Fruit fly (Drosophila melanogaster): Measurements from ENCODE around the gene Tm2.

The Tm2 gene

DNA sequence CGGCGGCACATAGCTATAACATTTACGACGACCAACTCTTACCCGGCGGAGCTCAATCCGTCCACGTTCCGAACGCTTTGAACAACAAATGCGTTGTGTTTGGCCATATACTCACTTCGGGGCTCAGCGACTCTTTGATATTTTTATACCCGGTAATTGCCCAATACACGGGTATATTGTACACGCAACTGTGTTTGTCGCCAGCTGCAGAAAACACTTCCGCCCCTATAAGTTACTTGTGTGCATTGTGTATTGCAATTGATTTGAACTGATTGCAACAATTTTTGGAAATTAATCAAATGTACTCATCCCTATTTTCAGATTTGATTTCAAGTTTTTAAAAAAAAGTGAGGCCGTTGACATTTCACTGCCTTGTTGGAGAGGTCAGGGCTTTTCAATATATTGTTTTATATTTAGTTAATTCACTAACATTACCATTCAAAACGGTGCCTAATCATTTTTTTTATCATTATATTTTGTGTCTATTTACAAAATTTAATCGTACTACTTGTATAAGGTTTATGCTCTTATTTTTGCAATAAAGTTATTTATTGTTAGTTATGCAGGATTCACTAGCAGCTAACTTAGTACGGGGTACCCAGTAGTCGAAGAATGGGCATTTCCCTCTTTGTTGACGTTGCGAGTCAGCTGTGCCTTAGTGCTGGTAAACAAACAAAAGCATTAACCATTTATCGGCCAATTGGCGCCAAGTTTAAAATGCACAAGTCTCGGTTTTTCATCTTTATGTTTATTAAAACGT lies 33.1 kb downstream of the Tm2 start, which contains the start of gene Nagk (continued):
- TF ChIP-seq CG1792 (GFP tag; optimal IDR thresholded peaks at IDR 0.05) = peak; percentile 37
- no peak for TF ChIP-seq crol (GFP tag; IDR thresholded peaks at IDR 0.05)
- peak; percentile 60 for TF ChIP-seq CG14710 (tag; optimal IDR thresholded peaks at IDR 0.05)
- peak; percentile 50 for TF ChIP-seq Bteb2 (GFP tag; optimal IDR thresholded peaks at IDR 0.05)
- peak; percentile 24 to 41 for TF ChIP-seq bsh (GFP tag; optimal IDR thresholded peaks at IDR 0.05)
- peak; percentile 33 for TF ChIP-seq Myb (GFP tag; optimal IDR thresholded peaks at IDR 0.05)
- TF ChIP-seq tx (GFP tag; optimal IDR thresholded peaks at IDR 0.05) = peak; percentile 34
- TF ChIP-seq zfh1 (GFP tag; IDR thresholded peaks at IDR 0.05) = peak; percentile 30; the same call in 2 of the 3 replicates
- peak; percentile 19; the same call in 1 of the 2 replicates for TF ChIP-seq CG11696 (GFP tag; IDR thresholded peaks at IDR 0.05)
- peak; percentile 4; the same call in 2 of the 3 replicates for TF ChIP-seq ase (GFP tag; IDR thresholded peaks at IDR 0.05)
- peak; percentile 69 for TF ChIP-seq CG2120 (GFP tag; optimal IDR thresholded peaks at IDR 0.05)
- TF ChIP-seq CG30403 (GFP tag; optimal IDR thresholded peaks at IDR 0.05) = peak; percentile 77
- peak; percentile 28 for TF ChIP-seq nerfin-1 (tag; optimal IDR thresholded peaks at IDR 0.05)
- peak; percentile 39 for TF ChIP-seq CG14014 (GFP tag; IDR thresholded peaks at IDR 0.05)
- TF ChIP-seq Side (GFP tag; optimal IDR thresholded peaks at IDR 0.05) = peak; percentile 69
- peak; percentile 41 for TF ChIP-seq fd96Cb (tag; optimal IDR thresholded peaks at IDR 0.05)
- TF ChIP-seq CG18476 (GFP tag; optimal IDR thresholded peaks at IDR 0.05) = peak; percentile 80
- TF ChIP-seq Fer2 (tag; optimal IDR thresholded peaks at IDR 0.05) = no peak
- TF ChIP-seq CG7745 (tag; optimal IDR thresholded peaks at IDR 0.05) = no peak
- peak; percentile 40 for TF ChIP-seq Camta (GFP tag; optimal IDR thresholded peaks at IDR 0.05)
- 0 out of 2 replicates have a peak, but pooled peaks have one; percentile 30 for TF ChIP-seq sisA (GFP tag; IDR thresholded peaks at IDR 0.05)
- no peak for TF ChIP-seq otp (GFP tag; IDR thresholded peaks at IDR 0.05)
- no peak for TF ChIP-seq CG15479 (GFP tag; optimal IDR thresholded peaks at IDR 0.05)
- peak; percentile 27 for TF ChIP-seq org-1 (GFP tag; optimal IDR thresholded peaks at IDR 0.05)
- no peak for TF ChIP-seq twi (tag; optimal IDR thresholded peaks at IDR 0.05)
- peak; percentile 43 for TF ChIP-seq B-H2 (GFP tag; optimal IDR thresholded peaks at IDR 0.05)
- TF ChIP-seq CG1529 (GFP tag; optimal IDR thresholded peaks at IDR 0.05) = peak; percentile 47
- no peak for TF ChIP-seq CG33557 (GFP tag; optimal IDR thresholded peaks at IDR 0.05)
- TF ChIP-seq YL-1 (GFP tag; optimal IDR thresholded peaks at IDR 0.05) = peak; percentile 16
- TF ChIP-seq hkb (optimal IDR thresholded peaks at IDR 0.05) = no peak
- TF ChIP-seq hkb (GFP tag; IDR thresholded peaks at IDR 0.05) = peak; percentile 49; the same call in 1 of the 2 replicates
- TF ChIP-seq CG15011 (GFP tag; optimal IDR thresholded peaks at IDR 0.05) = peak; percentile 71
- peak; percentile 45 to 53 for TF ChIP-seq Pdp1 (GFP tag; optimal IDR thresholded peaks at IDR 0.05)
- no peak for TF ChIP-seq CG11560 (tag; IDR thresholded peaks at IDR 0.05)
- TF ChIP-seq CG17359 (tag; optimal IDR thresholded peaks at IDR 0.05) = peak; percentile 34
- TF ChIP-seq CG12071 (GFP tag; optimal IDR thresholded peaks at IDR 0.05) = peak; percentile 4
- TF ChIP-seq CG11456 (GFP tag; IDR thresholded peaks at IDR 0.05) = peak; percentile 61; the same call in 2 of the 3 replicates
- peak; percentile 34 for TF ChIP-seq dmrt11E (tag; optimal IDR thresholded peaks at IDR 0.05)
- TF ChIP-seq CG1602 (GFP tag; optimal IDR thresholded peaks at IDR 0.05) = peak; percentile 57
- TF ChIP-seq D19B (GFP tag; optimal IDR thresholded peaks at IDR 0.05) = peak; percentile 96
- no peak for TF ChIP-seq ash1 (GFP tag; optimal IDR thresholded peaks at IDR 0.05)
- TF ChIP-seq CG4820 (GFP tag; optimal IDR thresholded peaks at IDR 0.05) = peak; percentile 53
- peak; percentile 59 for TF ChIP-seq CG10979 (tag; optimal IDR thresholded peaks at IDR 0.05)
- TF ChIP-seq Scr (GFP tag; IDR thresholded peaks at IDR 0.05; ENCODE audit: partially characterized antibody) = no peak
- peak; percentile 79 for TF ChIP-seq CG2678 (tag; optimal IDR thresholded peaks at IDR 0.05)
- no peak for TF ChIP-seq sima (GFP tag; optimal IDR thresholded peaks at IDR 0.05)
- peak; percentile 46 for TF ChIP-seq ssp (GFP tag; IDR thresholded peaks at IDR 0.05)
- no peak for TF ChIP-seq so (GFP tag; IDR thresholded peaks at IDR 0.05)
- TF ChIP-seq zen2 (GFP tag; IDR thresholded peaks at IDR 0.05; ENCODE audit: partially characterized antibody) = no peak
